Fruit fly (Drosophila melanogaster) whole organism, embryonic: ENCODE data around the gene CLS.

ENCODE experiments used
- CG10274 ChIP-seq: fragments of 200-800 bp; sonication (Bioruptor generic); optimal IDR thresholded peaks from 3 replicates; lab custom pipeline; 2017; ENCODE audit warnings: missing biosample characterization, mild to moderate bottlenecking, missing genetic modification characterization
- CG10366 ChIP-seq: fragments of 200-800 bp; sonication (Bioruptor generic); IDR thresholded peaks from 2 replicates; pipeline ENCODE4 v1.3.6; 2022; ENCODE audit warnings: missing biosample characterization, missing genetic modification characterization
- CG11695 ChIP-seq: fragments of 200-800 bp; sonication (Bioruptor generic); IDR thresholded peaks from 3 replicates; pipeline ENCODE4 v1.3.6; 2022; ENCODE audit warnings: missing biosample characterization, missing genetic modification characterization
- CG13424 ChIP-seq: fragments of 200-800 bp; sonication (Bioruptor generic); optimal IDR thresholded peaks from 2 replicates; lab custom pipeline; 2019; ENCODE audit warnings: missing biosample characterization, mild to moderate bottlenecking, missing genetic modification characterization, moderate library complexity
- CG15073 ChIP-seq: fragments of 200-800 bp; sonication (Bioruptor generic); optimal IDR thresholded peaks from 2 replicates; lab custom pipeline; 2016; ENCODE audit warnings: missing biosample characterization, missing genetic modification characterization
- CG1603 ChIP-seq: fragments of 200-800 bp; sonication (Bioruptor generic); optimal IDR thresholded peaks from 2 replicates; lab custom pipeline; 2019; ENCODE audit warnings: missing biosample characterization, mild to moderate bottlenecking, missing genetic modification characterization, moderate library complexity
- CG1647 ChIP-seq: fragments of 200-800 bp; sonication (Bioruptor generic); optimal IDR thresholded peaks from 3 replicates; lab custom pipeline; 2016; ENCODE audit warnings: missing biosample characterization, missing genetic modification characterization
- CG17361 ChIP-seq: fragments of 200-800 bp; sonication (Bioruptor generic); IDR thresholded peaks from 3 replicates; pipeline ENCODE4 v1.3.6; 2022; ENCODE audit warnings: missing biosample characterization, missing genetic modification characterization
- CG17829 ChIP-seq: fragments of 200-800 bp; optimal IDR thresholded peaks from 2 replicates; lab custom pipeline; 2019; ENCODE audit warnings: missing biosample characterization, mild to moderate bottlenecking, missing genetic modification characterization, moderate library complexity
- CG2120 ChIP-seq: fragments of 200-800 bp; sonication (Bioruptor generic); optimal IDR thresholded peaks from 3 replicates; lab custom pipeline; 2016; ENCODE audit warnings: missing biosample characterization, missing genetic modification characterization
- CG2129 ChIP-seq: fragments of 200-800 bp; sonication (Bioruptor generic); IDR thresholded peaks from 2 replicates; pipeline ENCODE4 v1.3.6; 2022; ENCODE audit warnings: missing biosample characterization, missing genetic modification characterization; ENCODE audit not compliant: partially characterized antibody
- CG31224 ChIP-seq: fragments of 200-800 bp; sonication (Bioruptor generic); IDR thresholded peaks from 2 replicates; pipeline ENCODE4 v1.3.6; 2022; ENCODE audit warnings: missing biosample characterization, missing genetic modification characterization
- CG32532 ChIP-seq: fragments of 200-800 bp; sonication (Bioruptor generic); IDR thresholded peaks from 2 replicates; pipeline ENCODE4 v1.3.6; 2022; ENCODE audit warnings: missing biosample characterization, missing genetic modification characterization
- CG4424 ChIP-seq: fragments of 200-800 bp; sonication (Bioruptor generic); optimal IDR thresholded peaks from 3 replicates; lab custom pipeline; 2016; ENCODE audit warnings: missing biosample characterization, missing genetic modification characterization
- CG4854 ChIP-seq: fragments of 200-800 bp; sonication (Bioruptor generic); optimal IDR thresholded peaks from 2 replicates; lab custom pipeline; 2016; ENCODE audit warnings: missing biosample characterization, missing genetic modification characterization, inconsistent platforms
- CG5953 ChIP-seq: fragments of 200-800 bp; sonication (Bioruptor generic); IDR thresholded peaks from 2 replicates; pipeline ENCODE4 v1.3.6; 2022; ENCODE audit warnings: missing biosample characterization, missing genetic modification characterization
- CG6765 ChIP-seq: fragments of 200-800 bp; sonication (Bioruptor generic); optimal IDR thresholded peaks from 3 replicates; lab custom pipeline; 2017; ENCODE audit warnings: missing biosample characterization, mild to moderate bottlenecking, missing genetic modification characterization
- CG9817 ChIP-seq: fragments of 200-800 bp; sonication (Bioruptor generic); optimal IDR thresholded peaks from 2 replicates; lab custom pipeline; 2018; ENCODE audit warnings: missing biosample characterization, mild to moderate bottlenecking, missing genetic modification characterization, moderate library complexity
- CHES-1-like ChIP-seq: fragments of 200-800 bp; sonication (Bioruptor generic); optimal IDR thresholded peaks from 2 replicates; lab custom pipeline; 2016; ENCODE audit warnings: missing biosample characterization, missing genetic modification characterization
- CkIIα-i1 ChIP-seq: fragments of 200-800 bp; sonication (Bioruptor generic); IDR thresholded peaks from 2 replicates; pipeline ENCODE4 v1.3.6; 2022; ENCODE audit warnings: missing biosample characterization, missing genetic modification characterization
- CoRest ChIP-seq: fragments of 200-800 bp; sonication (Bioruptor generic); optimal IDR thresholded peaks from 3 replicates; lab custom pipeline; 2018; ENCODE audit warnings: missing biosample characterization, mild to moderate bottlenecking, missing genetic modification characterization, moderate library complexity
- Dbx ChIP-seq: fragments of 200-800 bp; sonication (Bioruptor generic); IDR thresholded peaks from 3 replicates; pipeline ENCODE4 v1.3.6; 2022; ENCODE audit warnings: missing biosample characterization, missing genetic modification characterization
- Dll ChIP-seq: fragments of 200-800 bp; sonication (Bioruptor generic); IDR thresholded peaks from 4 replicates; pipeline ENCODE4 v1.3.6; 2022; ENCODE audit warnings: missing biosample characterization, missing genetic modification characterization; ENCODE audit not compliant: partially characterized antibody
- H15 ChIP-seq: fragments of 200-800 bp; sonication (Bioruptor generic); IDR thresholded peaks from 3 replicates; pipeline ENCODE4 v1.3.6; 2022; ENCODE audit warnings: missing biosample characterization, missing genetic modification characterization
- HmgZ ChIP-seq: fragments of 200-800 bp; sonication (Bioruptor generic); optimal IDR thresholded peaks from 2 replicates; lab custom pipeline; 2018; ENCODE audit warnings: missing biosample characterization, mild to moderate bottlenecking, missing genetic modification characterization
- MESR4 ChIP-seq: fragments of 200-800 bp; sonication (Bioruptor generic); optimal IDR thresholded peaks from 2 replicates; lab custom pipeline; 2018; ENCODE audit warnings: missing biosample characterization, mild to moderate bottlenecking, missing genetic modification characterization, moderate library complexity
- Sry-δ ChIP-seq: fragments of 200-800 bp; sonication (Bioruptor generic); optimal IDR thresholded peaks from 2 replicates; lab custom pipeline; 2016; ENCODE audit warnings: missing biosample characterization, missing genetic modification characterization
- ac ChIP-seq: fragments of 200-800 bp; sonication (Bioruptor generic); optimal IDR thresholded peaks from 3 replicates; lab custom pipeline; 2017; ENCODE audit warnings: missing biosample characterization, mild to moderate bottlenecking, missing genetic modification characterization
- amos ChIP-seq: fragments of 200-800 bp; sonication (Bioruptor generic); IDR thresholded peaks from 2 replicates; pipeline ENCODE4 v1.3.6; 2022; ENCODE audit warnings: missing biosample characterization, missing genetic modification characterization; ENCODE audit not compliant: partially characterized antibody
- bbx ChIP-seq: fragments of 200-800 bp; sonication (Bioruptor generic); IDR thresholded peaks from 2 replicates; pipeline ENCODE4 v1.3.6; 2022; ENCODE audit warnings: missing biosample characterization, missing genetic modification characterization; ENCODE audit not compliant: partially characterized antibody
- bowl ChIP-seq: fragments of 200-800 bp; sonication (Bioruptor generic); IDR thresholded peaks from 2 replicates; pipeline ENCODE4 v1.3.6; 2022; ENCODE audit warnings: missing biosample characterization, missing genetic modification characterization
- cg ChIP-seq: fragments of 200-800 bp; sonication (Bioruptor generic); optimal IDR thresholded peaks from 3 replicates; lab custom pipeline; 2019; ENCODE audit warnings: missing biosample characterization, mild to moderate bottlenecking, missing genetic modification characterization, moderate library complexity
- corto ChIP-seq: fragments of 200-800 bp; sonication (Bioruptor generic); optimal IDR thresholded peaks from 2 replicates; lab custom pipeline; 2016; ENCODE audit warnings: missing biosample characterization, mild to moderate bottlenecking, missing genetic modification characterization, moderate library complexity
- fru ChIP-seq: fragments of >200 bp; optimal IDR thresholded peaks from 2 replicates; lab custom pipeline; 2017
- fu2 ChIP-seq: fragments of 200-800 bp; sonication (Bioruptor generic); optimal IDR thresholded peaks from 2 replicates; lab custom pipeline; 2016; ENCODE audit warnings: missing biosample characterization, missing genetic modification characterization
- gem ChIP-seq: fragments of 200-800 bp; sonication (Bioruptor generic); optimal IDR thresholded peaks from 2 replicates; lab custom pipeline; 2019; ENCODE audit warnings: missing biosample characterization, mild to moderate bottlenecking, missing genetic modification characterization, moderate library complexity
- hth ChIP-seq: fragments of >200 bp; optimal IDR thresholded peaks from 2 replicates; lab custom pipeline; 2017; ENCODE audit warnings: inconsistent platforms
- insv ChIP-seq, 2 experiments: fragments of 200-800 bp; sonication (Bioruptor generic); optimal IDR thresholded peaks; 3 replicates each; lab custom pipeline; 2016 to 2018; ENCODE audit warnings: missing biosample characterization in 2 of 2, missing genetic modification characterization in 2 of 2
- kah ChIP-seq: fragments of 200-800 bp; sonication (Bioruptor generic); optimal IDR thresholded peaks from 2 replicates; lab custom pipeline; 2018; ENCODE audit warnings: missing biosample characterization, mild to moderate bottlenecking, missing genetic modification characterization
- kay ChIP-seq: fragments of 200-800 bp; sonication (Bioruptor generic); optimal IDR thresholded peaks from 2 replicates; lab custom pipeline; 2016; ENCODE audit warnings: missing biosample characterization, missing genetic modification characterization
- klu ChIP-seq: fragments of 200-800 bp; sonication (Bioruptor generic); IDR thresholded peaks from 2 replicates; pipeline ENCODE4 v1.3.6; 2022; ENCODE audit warnings: missing biosample characterization, missing genetic modification characterization
- knrl ChIP-seq: fragments of 200-800 bp; sonication (Bioruptor generic); IDR thresholded peaks from 3 replicates; pipeline ENCODE4 v1.3.6; 2022; ENCODE audit warnings: missing biosample characterization, missing genetic modification characterization; ENCODE audit not compliant: partially characterized antibody
- lbe ChIP-seq: fragments of 200-800 bp; sonication (Bioruptor generic); optimal IDR thresholded peaks from 2 replicates; lab custom pipeline; 2016; ENCODE audit warnings: missing biosample characterization, mild to moderate bottlenecking, missing genetic modification characterization
- pb ChIP-seq: fragments of 200-800 bp; sonication (Bioruptor generic); optimal IDR thresholded peaks from 3 replicates; lab custom pipeline; 2016; ENCODE audit warnings: missing biosample characterization, missing genetic modification characterization
- row ChIP-seq: fragments of 200-800 bp; sonication (Bioruptor generic); IDR thresholded peaks from 3 replicates; pipeline ENCODE4 v1.3.6; 2022; ENCODE audit warnings: missing biosample characterization, missing genetic modification characterization
- sd ChIP-seq: fragments of 200-800 bp; sonication (Bioruptor generic); optimal IDR thresholded peaks from 3 replicates; lab custom pipeline; 2018; ENCODE audit warnings: missing biosample characterization, mild to moderate bottlenecking, missing genetic modification characterization, moderate library complexity
- sima ChIP-seq: fragments of 200-800 bp; sonication (Bioruptor generic); optimal IDR thresholded peaks from 2 replicates; lab custom pipeline; 2016; ENCODE audit warnings: missing biosample characterization, missing genetic modification characterization
- slou ChIP-seq: fragments of 200-800 bp; sonication (Bioruptor generic); optimal IDR thresholded peaks from 3 replicates; lab custom pipeline; 2016; ENCODE audit warnings: missing biosample characterization, missing genetic modification characterization
- sna ChIP-seq: fragments of 200-800 bp; sonication (Bioruptor generic); IDR thresholded peaks from 2 replicates; pipeline ENCODE4 v1.3.6; 2022; ENCODE audit warnings: missing biosample characterization, missing genetic modification characterization; ENCODE audit not compliant: partially characterized antibody
- zfh2 ChIP-seq: fragments of 200-800 bp; sonication (Bioruptor generic); optimal IDR thresholded peaks from 2 replicates; lab custom pipeline; 2016; ENCODE audit warnings: missing biosample characterization, missing genetic modification characterization

Gene CLS

DNA sequence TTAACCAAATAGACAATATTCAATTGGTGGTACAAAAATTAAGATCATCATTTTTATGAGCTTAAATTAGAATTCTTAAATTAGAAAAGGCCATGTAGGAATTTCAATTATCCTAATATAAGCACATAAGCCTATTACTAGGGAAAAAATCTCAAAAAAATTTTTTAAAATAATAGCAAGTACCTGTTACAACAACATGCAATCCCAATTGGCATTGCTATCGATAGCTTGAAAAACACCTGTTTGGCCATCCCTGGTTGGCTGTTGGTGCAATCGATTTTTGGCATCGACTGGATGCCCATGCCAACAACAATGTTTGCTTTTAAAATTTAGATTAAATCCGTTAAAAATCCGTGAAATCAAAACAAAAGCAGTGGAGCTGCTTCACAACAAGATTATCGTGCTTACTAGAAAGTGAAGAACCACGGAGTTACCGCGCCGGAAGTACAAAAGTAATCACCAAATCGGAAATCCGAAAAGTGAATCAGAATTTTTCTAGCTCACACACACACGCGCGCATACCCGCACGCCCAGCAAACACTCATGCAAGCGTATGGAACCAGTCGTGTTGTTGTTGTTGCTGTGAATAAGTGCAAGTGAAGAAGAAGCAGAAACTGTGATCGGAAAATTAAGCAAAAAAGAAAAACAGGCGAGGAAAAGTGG is 25.5 kb downstream of the CLS start, which contains the start of gene RASSF8 (continued):
- peak; percentile 88 for TF ChIP-seq MESR4 (GFP tag; lab: Kevin White, UChicago)
- no peak for TF ChIP-seq CG11695 (GFP tag; lab: Robert Waterston, UW)
- peak; percentile 31 for TF ChIP-seq gem (tag; lab: Kevin White, UChicago)
- peak; percentile 46 for TF ChIP-seq kah (GFP tag; lab: Kevin White, UChicago)
- TF ChIP-seq zfh2 (GFP tag; lab: Kevin White, UChicago) = peak; percentile 53
- TF ChIP-seq pb (GFP tag; lab: Kevin White, UChicago) = no peak
- TF ChIP-seq lbe (GFP tag; lab: Kevin White, UChicago) = no peak
- peak; percentile 46; the same call in 1 of the 2 replicates for TF ChIP-seq sna (GFP tag; lab: Robert Waterston, UW)
- TF ChIP-seq fru (lab: Kevin White, UChicago) = no peak
- TF ChIP-seq CG31224 = peak; percentile 26; the same call in 1 of the 2 replicates
- TF ChIP-seq Dll (GFP tag; lab: Robert Waterston, UW) = peak; percentile 72
- TF ChIP-seq CG32532 (GFP tag; lab: Robert Waterston, UW) = peak; percentile 46
- TF ChIP-seq klu (GFP tag; lab: Robert Waterston, UW) = no peak
- no peak for TF ChIP-seq sima (GFP tag; lab: Kevin White, UChicago)
- TF ChIP-seq Sry-δ (GFP tag; lab: Kevin White, UChicago) = peak; percentile 77
- TF ChIP-seq CoRest (tag; lab: Kevin White, UChicago) = peak; percentile 57
- TF ChIP-seq amos (GFP tag; lab: Robert Waterston, UW) = peak; percentile 73
- TF ChIP-seq CG17829 (tag; lab: Kevin White, UChicago) = no peak
- TF ChIP-seq cg (GFP tag; lab: Kevin White, UChicago) = peak; percentile 94
- TF ChIP-seq kay (GFP tag; lab: Kevin White, UChicago) = peak; percentile 47
- TF ChIP-seq CG1647 = peak; percentile 4
- TF ChIP-seq HmgZ (tag; lab: Kevin White, UChicago) = peak; percentile 48
- TF ChIP-seq CG10366 (GFP tag; lab: Robert Waterston, UW) = peak; percentile 50; the same call in 1 of the 2 replicates
- peak; percentile 29 for TF ChIP-seq CG9817 (tag; lab: Kevin White, UChicago)
- peak; percentile 20 for TF ChIP-seq CG13424
- TF ChIP-seq CG2120 (GFP tag; lab: Kevin White, UChicago) = peak; percentile 67
- TF ChIP-seq CG4854 (GFP tag; lab: Kevin White, UChicago) = peak; percentile 2
- TF ChIP-seq CG6765 = no peak
- no peak for TF ChIP-seq ac (GFP tag; lab: Kevin White, UChicago)
- TF ChIP-seq CG5953 (GFP tag; lab: Robert Waterston, UW) = no peak
- TF ChIP-seq CG4424 = peak; percentile 21
- no peak for TF ChIP-seq bowl (GFP tag; lab: Robert Waterston, UW)
- TF ChIP-seq CG17361 (GFP tag; lab: Robert Waterston, UW) = peak; percentile 53; the same call in 1 of the 3 replicates
- no peak for TF ChIP-seq hth (lab: Kevin White, UChicago)
- TF ChIP-seq CkIIα-i1 (GFP tag; lab: Robert Waterston, UW) = no peak
- TF ChIP-seq CG10274 (GFP tag; lab: Kevin White, UChicago) = no peak
- TF ChIP-seq CHES-1-like (GFP tag; lab: Kevin White, UChicago) = peak; percentile 21
- no peak for TF ChIP-seq fu2 (GFP tag; lab: Kevin White, UChicago)
- no peak for TF ChIP-seq corto (GFP tag; lab: Kevin White, UChicago)
- peak; percentile 64 for TF ChIP-seq bbx
- no peak for TF ChIP-seq H15
- TF ChIP-seq CG1603 (tag; lab: Kevin White, UChicago) = peak; percentile 11
- peak; percentile 58 for TF ChIP-seq sd
- TF ChIP-seq CG2129 (GFP tag; lab: Robert Waterston, UW) = no peak
- peak; percentile 67 for TF ChIP-seq knrl
- peak; percentile 64; the same call in 2 of the 3 replicates for TF ChIP-seq Dbx (GFP tag; lab: Robert Waterston, UW)
- no peak for TF ChIP-seq slou (GFP tag; lab: Kevin White, UChicago)
- TF ChIP-seq CG15073 (GFP tag; lab: Kevin White, UChicago) = peak; percentile 6
- peak; percentile 82 for TF ChIP-seq row
- peak; percentile 68 to 96 for TF ChIP-seq insv (GFP tag; optimal IDR thresholded peaks at IDR 0.05; lab: Kevin White, UChicago)
